Worm (Caenorhabditis elegans) whole organism, L4/young adult: ENCODE data around the gene lim-4.

Source experiments
- W03F9.2 ChIP-seq: fragments of 150-350 bp; optimal IDR thresholded peaks from 2 replicates; lab custom pipeline; 2014; ENCODE audit warnings: missing biosample characterization, missing genetic modification characterization
- dao-5 ChIP-seq: sonication (generic microtip); optimal IDR thresholded peaks from 2 replicates; lab custom pipeline; 2016; ENCODE audit warnings: missing genotype, missing genetic modification characterization, moderate library complexity, missing compliant biosample characterization
- him-1 ChIP-seq: sonication (generic microtip); optimal IDR thresholded peaks from 2 replicates; lab custom pipeline; 2016; ENCODE audit warnings: missing genotype, missing genetic modification reagents, missing genetic modification characterization, missing compliant biosample characterization

lim-4 gene

DNA sequence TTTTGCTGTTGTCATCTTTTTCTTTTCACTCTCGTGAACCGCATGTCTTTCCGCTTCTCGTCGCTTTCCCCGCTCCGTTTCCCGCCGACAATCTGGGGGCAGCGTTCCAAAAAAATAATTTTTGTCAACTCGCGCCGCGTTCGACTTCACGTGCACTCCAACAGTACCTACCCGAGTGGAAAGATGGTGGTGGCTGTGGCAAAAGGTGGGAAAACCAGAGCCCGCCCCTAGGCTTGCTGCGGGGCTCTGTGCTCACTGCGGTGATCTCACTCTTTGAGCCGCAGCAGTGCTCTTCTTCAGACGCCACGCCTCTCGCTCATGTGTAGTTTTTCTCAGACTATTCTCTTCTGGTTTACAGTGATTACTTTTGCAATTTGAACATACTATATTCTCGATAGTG is 14.2 kb upstream of the lim-4 start:
- TF ChIP-seq dao-5 (no peak), W03F9.2 (tag; lab: Kevin White, UChicago) (no peak), him-1 (tag; lab: Kevin White, UChicago) (no peak)

DNA sequence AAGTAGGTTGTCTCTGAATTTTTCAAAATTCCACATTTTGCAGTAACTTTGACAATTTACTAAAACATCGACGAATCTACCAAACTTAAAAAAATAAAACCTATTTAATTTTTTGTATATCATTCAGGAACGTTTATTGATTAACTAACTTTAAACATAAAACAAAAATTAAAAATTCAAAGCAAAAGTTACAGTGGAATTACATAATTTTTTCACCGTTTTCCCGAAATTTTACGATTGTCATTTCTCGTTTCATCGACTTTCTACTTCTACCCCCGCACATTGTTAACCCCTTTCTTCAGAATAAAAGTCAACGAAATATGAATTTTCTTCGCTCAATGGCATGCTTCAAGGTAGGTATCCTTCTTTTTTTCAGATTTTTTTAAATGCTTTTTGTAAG is 4.9 kb upstream of the lim-4 start, which contains the start of gene F47F2.1:
TSS of gene F47F2.1 (plus strand) at position 301 of the 400 bp plus-strand sequence.
- no peak for TF ChIP-seq W03F9.2 (tag; lab: Kevin White, UChicago)
- TF ChIP-seq him-1 (tag; lab: Kevin White, UChicago) = no peak
- no peak for TF ChIP-seq dao-5

DNA sequence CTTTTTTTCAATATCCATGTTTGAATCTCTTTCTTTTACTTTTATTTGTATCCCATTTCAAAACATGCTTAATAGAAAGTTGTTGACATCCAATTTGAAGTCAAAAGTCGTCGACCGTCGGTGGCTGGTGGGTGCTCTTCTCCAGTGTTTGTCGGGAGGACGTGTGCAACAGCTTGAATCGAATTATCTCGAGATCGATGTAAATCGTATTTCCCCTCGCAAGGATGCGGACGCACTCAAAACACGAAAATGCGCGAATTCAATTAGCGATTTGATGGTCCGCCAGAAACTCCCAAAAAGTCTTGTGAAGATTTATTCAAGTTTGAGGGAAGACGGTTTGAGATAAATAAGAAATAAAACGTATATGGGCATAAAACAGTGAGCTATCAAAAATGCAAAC is 2.4 kb upstream of the lim-4 start:
- no peak for TF ChIP-seq dao-5
- TF ChIP-seq W03F9.2 (tag; lab: Kevin White, UChicago) = no peak
- no peak for TF ChIP-seq him-1 (tag; lab: Kevin White, UChicago)

DNA sequence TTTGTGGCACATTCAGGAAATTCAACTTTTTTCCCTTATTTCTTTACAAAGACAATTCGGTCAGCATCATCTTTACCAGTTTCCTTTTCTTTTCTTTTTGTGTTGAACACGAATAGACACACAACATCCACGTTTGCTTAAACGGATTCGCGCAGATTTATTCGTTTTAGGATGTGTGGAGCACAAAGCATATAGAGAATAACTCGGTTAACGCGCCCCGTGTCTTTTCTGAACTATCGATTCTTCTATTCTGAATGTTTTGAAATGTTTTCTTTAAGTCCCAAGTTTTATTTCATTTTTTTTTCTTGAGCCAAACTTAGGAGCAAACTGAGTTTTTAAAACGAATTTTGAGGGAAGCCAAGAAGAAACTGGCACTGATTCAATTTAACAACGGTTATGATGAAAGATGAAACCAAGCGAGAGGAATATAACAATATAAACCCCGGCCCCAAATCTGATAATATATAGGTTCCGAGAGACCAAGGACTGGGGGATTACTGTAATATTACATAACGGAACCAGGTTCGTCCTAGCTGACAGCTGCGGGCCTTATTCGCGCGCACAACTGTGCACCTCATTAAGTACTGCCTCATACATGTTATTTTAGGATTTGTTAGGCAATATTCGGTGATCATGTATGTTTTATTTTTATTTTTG is 1.6 kb downstream of the lim-4 start:
- TF ChIP-seq him-1 (tag; lab: Kevin White, UChicago) = no peak
- no peak for TF ChIP-seq W03F9.2 (tag; lab: Kevin White, UChicago)
- no peak for TF ChIP-seq dao-5

DNA sequence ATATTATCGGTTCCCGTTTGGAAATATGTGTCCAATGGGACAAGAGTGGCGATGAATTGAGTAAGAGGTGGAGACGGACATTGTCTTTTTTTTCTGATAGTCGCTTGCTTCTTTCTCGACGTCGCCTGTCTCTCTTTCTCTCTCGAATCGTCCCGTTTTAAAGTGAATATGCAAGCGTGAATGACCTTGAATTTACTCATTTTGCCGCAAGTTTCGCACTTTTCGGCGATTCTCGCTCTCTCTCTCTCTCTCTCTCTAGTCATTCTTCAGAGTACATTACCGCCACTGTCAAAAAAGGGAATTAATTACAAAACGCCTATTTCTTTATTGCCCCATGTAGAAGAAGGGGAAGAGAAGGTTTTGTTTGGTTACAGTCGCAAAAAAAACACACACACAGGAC is 5.6 kb downstream of the lim-4 start:
- TF ChIP-seq W03F9.2 (tag; lab: Kevin White, UChicago) (no peak), dao-5 (no peak), him-1 (tag; lab: Kevin White, UChicago) (no peak)

DNA sequence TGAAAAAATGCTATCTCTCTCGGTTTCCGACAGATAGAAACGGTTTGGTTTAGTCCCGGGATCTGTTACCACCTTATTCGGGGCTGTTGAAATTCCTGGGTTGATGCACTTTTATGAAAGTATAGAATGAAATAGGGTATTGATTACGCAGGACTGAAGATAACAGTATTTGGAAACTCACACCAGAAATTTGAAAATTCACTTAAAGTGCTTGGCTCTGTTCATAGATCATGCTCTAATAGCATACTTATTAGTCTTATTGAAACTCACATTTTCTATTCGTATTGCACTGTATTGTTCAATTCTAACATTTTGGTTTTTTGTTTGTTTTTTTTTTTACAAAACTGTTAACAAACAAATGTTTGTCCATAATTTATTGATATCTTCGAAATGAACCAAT is 7.1 kb downstream of the lim-4 start:
- TF ChIP-seq W03F9.2 (tag; lab: Kevin White, UChicago) (no peak), him-1 (tag; lab: Kevin White, UChicago) (no peak), dao-5 (no peak)

DNA sequence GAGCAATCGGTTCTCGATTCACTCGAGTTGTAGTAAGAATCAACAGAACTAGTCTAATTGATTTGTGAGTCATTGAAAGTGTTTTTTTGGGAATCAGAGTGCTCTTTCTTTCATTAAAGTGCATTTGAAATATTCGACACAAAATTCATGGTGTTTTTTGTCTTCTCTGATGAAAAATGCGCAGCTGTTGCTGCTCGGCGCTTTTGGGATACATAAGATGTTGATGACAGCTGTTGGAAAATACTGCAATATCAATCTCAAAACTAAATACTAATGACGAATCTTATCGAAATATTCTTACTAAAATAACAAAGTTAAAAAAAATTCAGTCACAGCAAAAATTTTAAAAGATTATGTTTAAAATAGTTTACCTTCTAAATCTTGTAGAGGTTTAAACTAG is 12.1 kb downstream of the lim-4 start:
- TF ChIP-seq W03F9.2 (tag; lab: Kevin White, UChicago) = no peak
- TF ChIP-seq dao-5 = no peak
- TF ChIP-seq him-1 (tag; lab: Kevin White, UChicago) = no peak

DNA sequence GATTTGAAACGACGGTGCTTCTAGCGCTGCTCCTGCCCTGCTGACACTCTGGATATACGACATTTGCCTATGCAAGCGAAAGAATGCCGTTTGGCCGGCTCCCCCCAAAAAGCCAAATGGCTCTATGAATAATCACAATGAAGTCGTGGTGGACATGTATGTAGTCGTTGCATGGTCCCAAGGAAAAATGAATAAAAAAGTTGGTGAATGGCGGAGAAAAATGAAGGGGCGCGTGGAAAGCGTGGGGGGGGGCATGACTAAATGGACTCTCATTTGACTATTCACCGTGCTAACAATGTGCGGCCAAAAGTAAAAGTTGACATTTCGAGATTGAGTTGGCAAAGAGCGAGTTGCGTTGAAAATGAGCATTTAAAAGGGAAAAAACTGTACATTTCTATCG is 13.9 kb downstream of the lim-4 start:
- TF ChIP-seq him-1 (tag; lab: Kevin White, UChicago) = no peak
- TF ChIP-seq dao-5 = no peak
- no peak for TF ChIP-seq W03F9.2 (tag; lab: Kevin White, UChicago)

DNA sequence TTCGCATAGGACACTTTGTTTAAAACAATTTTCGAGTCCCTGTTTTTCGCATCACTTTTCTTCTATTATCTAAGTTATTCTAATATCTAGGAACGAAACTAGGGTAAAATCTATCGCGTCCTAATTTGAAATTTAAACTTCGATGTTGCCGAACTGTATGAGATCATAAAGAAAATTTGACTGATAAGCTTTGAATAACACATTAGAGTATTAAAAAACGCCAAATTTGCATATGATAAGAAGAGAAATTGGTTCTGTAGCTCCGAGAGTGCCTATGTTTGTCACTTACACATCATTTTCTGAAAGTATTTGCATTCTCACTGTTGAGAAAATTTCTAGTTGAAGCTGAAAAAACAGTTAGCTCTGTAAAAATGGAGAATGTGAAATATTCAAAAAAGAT is 15.0 kb downstream of the lim-4 start:
- no peak for TF ChIP-seq dao-5
- TF ChIP-seq W03F9.2 (tag; lab: Kevin White, UChicago) = no peak
- no peak for TF ChIP-seq him-1 (tag; lab: Kevin White, UChicago)

DNA sequence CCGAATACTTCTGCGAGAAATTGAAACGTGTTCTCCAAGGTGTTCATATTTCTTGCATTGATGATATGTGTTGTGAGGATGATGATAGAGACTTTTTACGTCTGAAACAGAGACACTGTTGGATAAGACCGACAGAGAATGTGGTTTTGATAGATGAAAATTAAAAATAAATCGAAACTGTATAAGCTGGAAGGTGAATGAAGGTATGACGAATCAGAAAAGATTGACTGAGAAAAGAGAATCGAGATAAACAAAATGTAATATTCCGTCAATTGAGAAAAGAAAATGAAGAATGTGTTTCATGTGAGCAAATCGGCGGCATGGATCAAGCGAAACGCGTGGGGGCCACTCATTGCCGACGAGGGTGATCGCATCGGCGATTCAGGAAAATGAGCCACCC is 15.6 kb downstream of the lim-4 start, which contains the start of gene ceh-18:
TSS of gene ceh-18 (minus strand) at position 101 of the 400 bp plus-strand sequence.
- TF ChIP-seq W03F9.2 (tag; lab: Kevin White, UChicago) = no peak
- no peak for TF ChIP-seq dao-5
- TF ChIP-seq him-1 (tag; lab: Kevin White, UChicago) = no peak

DNA sequence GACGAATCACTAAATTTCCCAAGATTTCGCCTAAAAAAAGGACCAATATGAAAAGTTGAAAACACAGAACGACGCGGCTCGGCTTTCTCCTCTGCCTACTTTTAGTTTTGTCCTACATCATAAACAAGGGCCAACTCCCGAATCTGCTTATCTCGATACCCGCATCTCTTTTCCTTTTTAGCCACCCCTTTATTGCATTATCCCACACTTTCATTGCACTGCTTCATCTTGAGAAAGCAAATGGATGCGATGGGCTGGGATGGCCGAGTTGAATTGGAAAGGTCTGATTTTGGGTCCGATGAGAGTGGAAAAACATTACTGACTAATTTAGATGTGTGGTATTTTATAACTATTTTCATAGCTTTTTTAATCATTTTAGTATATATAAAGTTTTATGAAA is 17.6 kb downstream of the lim-4 start:
- TF ChIP-seq him-1 (tag; lab: Kevin White, UChicago) (no peak), dao-5 (no peak), W03F9.2 (tag; lab: Kevin White, UChicago) (no peak)

DNA sequence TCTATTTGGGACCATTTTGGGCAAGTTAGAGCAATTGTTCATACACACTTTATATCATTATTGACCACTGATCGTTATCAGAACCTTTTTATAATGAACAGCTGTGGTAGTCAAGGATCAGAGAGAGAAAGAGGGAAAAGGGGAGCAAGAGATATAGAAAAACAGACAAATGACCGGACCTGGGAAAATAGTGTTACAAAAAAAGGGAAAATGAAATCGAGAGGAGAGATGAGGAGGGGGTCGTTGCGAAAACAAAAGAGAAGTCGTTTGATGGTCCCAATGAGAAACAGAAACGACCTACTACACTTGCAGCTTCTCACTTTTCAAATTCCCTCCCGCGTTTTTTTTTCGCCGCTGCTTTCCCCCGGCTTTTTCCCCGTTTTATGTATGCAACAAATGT is 19.4 kb downstream of the lim-4 start:
- TF ChIP-seq W03F9.2 (tag; lab: Kevin White, UChicago) (no peak), dao-5 (no peak)

DNA sequence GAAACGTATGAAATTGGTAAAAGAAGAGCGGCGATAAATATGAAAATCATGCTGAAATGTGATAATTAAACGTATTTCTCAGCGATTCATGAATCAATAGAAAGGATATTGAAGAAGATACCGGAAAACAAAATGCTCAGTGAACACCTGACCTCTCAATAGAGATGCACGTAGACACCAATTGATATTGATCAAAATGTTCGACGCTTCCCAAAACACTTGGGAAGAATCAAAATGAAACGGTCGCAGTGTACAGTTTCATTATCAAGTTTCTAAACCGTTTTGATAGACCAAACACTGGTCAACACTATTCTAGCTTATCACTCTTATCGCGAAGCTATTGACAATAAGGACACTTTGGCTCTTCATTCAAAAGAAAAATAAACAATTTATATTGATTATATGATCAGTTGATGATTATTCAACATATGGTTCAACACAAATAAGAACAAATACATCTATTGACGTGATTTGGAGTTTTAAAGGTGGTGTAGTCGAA is 30.9 kb downstream of the lim-4 start, which contains the start of gene ttr-48:
TSS of gene ttr-48 (minus strand) at position 51 of the 499 bp plus-strand sequence.
- TF ChIP-seq W03F9.2 (tag; lab: Kevin White, UChicago) (no peak), him-1 (tag; lab: Kevin White, UChicago) (no peak), dao-5 (no peak)

DNA sequence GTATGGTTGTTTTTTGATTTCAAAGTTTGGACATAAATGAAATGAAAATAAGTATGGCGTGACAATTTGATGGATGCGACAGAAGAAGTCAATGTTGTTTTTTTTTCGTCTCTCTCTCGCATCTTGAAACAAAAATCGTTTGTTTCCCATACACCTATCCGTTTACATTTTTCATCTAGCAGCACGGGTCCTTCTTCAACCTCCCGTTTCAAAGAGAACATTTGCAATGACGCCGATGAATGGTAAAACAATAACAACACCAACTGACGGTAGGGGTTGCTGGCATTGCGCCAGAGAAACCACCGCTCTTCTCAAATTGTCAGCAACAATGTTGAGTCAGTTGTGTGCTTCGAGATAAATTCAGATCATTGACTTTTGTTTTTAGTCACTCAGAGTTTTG is 34.2 kb downstream of the lim-4 start:
- no peak for TF ChIP-seq him-1 (tag; lab: Kevin White, UChicago)
- TF ChIP-seq dao-5 = no peak
- no peak for TF ChIP-seq W03F9.2 (tag; lab: Kevin White, UChicago)

DNA sequence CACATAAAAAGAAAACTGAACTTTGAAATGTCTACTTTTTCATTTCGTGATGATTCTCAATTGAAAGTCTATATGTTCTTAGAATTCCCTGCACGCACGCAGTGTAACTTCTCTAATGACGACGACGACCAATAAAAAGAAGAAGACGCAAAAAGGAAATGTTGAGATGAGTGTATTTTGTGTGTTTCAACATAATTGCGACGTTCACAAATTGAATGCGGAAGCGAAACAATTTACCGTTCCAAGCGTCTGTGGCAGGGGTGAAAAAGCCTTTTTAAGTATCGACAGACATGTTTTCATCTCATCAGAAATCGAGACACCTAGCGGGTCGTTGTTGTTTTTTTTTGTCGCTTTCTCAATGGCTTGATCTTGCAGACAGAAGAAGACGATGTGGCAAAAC is 34.7 kb downstream of the lim-4 start:
- no peak for TF ChIP-seq him-1 (tag; lab: Kevin White, UChicago)
- no peak for TF ChIP-seq dao-5
- TF ChIP-seq W03F9.2 (tag; lab: Kevin White, UChicago) = no peak
